Fruit fly (Drosophila melanogaster): Measurements from ENCODE around the gene HDAC11.

Gene HDAC11

DNA sequence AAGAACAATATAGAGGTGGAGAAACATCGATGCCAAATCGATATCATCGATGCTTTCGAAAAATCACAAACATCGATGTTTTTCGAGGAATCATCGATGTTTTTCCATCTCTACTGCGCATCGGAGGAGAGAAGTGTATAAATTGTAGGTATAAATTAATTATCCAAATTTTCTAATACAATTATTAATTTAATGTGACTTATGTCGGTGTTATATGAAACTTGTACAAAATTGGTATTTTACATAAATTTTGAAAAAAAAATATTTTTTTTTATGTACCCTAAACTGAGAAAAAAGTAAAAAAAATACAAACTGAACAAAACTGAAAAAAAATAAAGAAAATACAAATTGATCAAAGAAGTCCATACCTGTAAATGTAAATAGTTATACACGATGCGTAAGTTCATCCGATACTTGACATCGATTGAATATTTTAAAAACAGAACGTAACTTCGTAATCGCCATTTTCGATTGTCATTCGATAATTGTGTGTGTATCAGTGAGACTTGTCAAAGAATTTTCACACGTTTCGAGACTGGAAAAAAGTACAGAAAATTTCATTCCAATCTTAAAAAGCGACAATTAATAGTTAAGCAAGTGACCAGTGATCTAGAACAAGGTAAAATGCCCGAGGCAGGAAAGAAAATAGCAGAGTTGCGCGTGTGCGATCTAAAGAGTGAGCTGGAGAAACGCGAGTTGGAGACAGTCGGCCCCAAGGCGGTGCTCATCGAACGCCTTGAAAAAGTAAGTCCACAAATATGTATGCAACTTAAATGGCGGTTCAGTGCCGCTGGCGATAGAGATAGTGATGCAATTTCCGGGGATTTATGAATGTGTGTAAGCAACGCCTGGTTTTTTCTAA is 38.8 kb downstream of the HDAC11 start, which contains the start of the genes CG5808 and Saf-B (continued):
- TF ChIP-seq GATAe (GFP tag; conservative IDR thresholded peaks at IDR 0.05) (no peak), mirr (GFP tag; optimal IDR thresholded peaks at IDR 0.05) (no peak), CG9437 (GFP tag; optimal IDR thresholded peaks at IDR 0.05) (peak; percentile 86), CG11085 (GFP tag; IDR thresholded peaks at IDR 0.05) (no peak), CG10462 (GFP tag; optimal IDR thresholded peaks at IDR 0.05) (no peak), br (optimal IDR thresholded peaks at IDR 0.05) (no peak), CG10959 (GFP tag; IDR thresholded peaks at IDR 0.05) (no peak), vvl (GFP tag; IDR thresholded peaks at IDR 0.05) (peak; percentile 68), CG7372 (GFP tag; IDR thresholded peaks at IDR 0.05) (no peak), CG31388 (GFP tag; optimal IDR thresholded peaks at IDR 0.05) (peak; percentile 29), CG6175 (GFP tag; IDR thresholded peaks at IDR 0.05) (no peak), Bdp1 (GFP tag; optimal IDR thresholded peaks at IDR 0.05) (no peak), CG15514 (GFP tag; optimal IDR thresholded peaks at IDR 0.05) (peak; percentile 41), org-1 (GFP tag; optimal IDR thresholded peaks at IDR 0.05) (no peak), CG14965 (GFP tag; optimal IDR thresholded peaks at IDR 0.05; ENCODE audit: borderline replicate concordance) (no peak), CG11093 (GFP tag; IDR thresholded peaks at IDR 0.05) (no peak), CG4360 (GFP tag; IDR thresholded peaks at IDR 0.05) (no peak), CG14710 (tag; optimal IDR thresholded peaks at IDR 0.05) (peak; percentile 88), ERR (GFP tag; optimal IDR thresholded peaks at IDR 0.05) (no peak), ac (GFP tag; optimal IDR thresholded peaks at IDR 0.05) (no peak), CG30020 (tag; optimal IDR thresholded peaks at IDR 0.05) (peak; percentile 56), CG12219 (GFP tag; optimal IDR thresholded peaks at IDR 0.05) (no peak), Med (GFP tag) (peak; percentile 78), CG1529 (GFP tag; optimal IDR thresholded peaks at IDR 0.05) (no peak), tup (GFP tag; optimal IDR thresholded peaks at IDR 0.05) (no peak), CG34376 (GFP tag; optimal IDR thresholded peaks at IDR 0.05) (no peak), ash1 (GFP tag; optimal IDR thresholded peaks at IDR 0.05) (no peak), Scr (GFP tag; IDR thresholded peaks at IDR 0.05; ENCODE audit: partially characterized antibody) (peak; percentile 86), CG7745 (tag; optimal IDR thresholded peaks at IDR 0.05) (no peak), CG17568 (GFP tag; optimal IDR thresholded peaks at IDR 0.05) (no peak), her (GFP tag; optimal IDR thresholded peaks at IDR 0.05) (no peak), NK7.1 (GFP tag; optimal IDR thresholded peaks at IDR 0.05) (no peak), B-H1 (GFP tag; IDR thresholded peaks at IDR 0.05) (no peak; the same call in 2 of the 3 replicates), CG9817 (tag; optimal IDR thresholded peaks at IDR 0.05) (no peak), pho (GFP tag; optimal IDR thresholded peaks at IDR 0.05) (peak; percentile 7), Trl (optimal IDR thresholded peaks at IDR 0.05) (no peak), Trl (GFP tag; optimal IDR thresholded peaks at IDR 0.05) (no peak), hb (GFP tag; IDR thresholded peaks at IDR 0.05; ENCODE audit: partially characterized antibody) (peak; percentile 85), CG11696 (GFP tag; IDR thresholded peaks at IDR 0.05) (no peak), rib (GFP tag; IDR thresholded peaks at IDR 0.05) (no peak), fd64A (GFP tag; optimal IDR thresholded peaks at IDR 0.05) (no peak), Stat92E (GFP tag; optimal IDR thresholded peaks at IDR 0.05) (no peak), Hmx (GFP tag; optimal IDR thresholded peaks at IDR 0.05) (no peak), nau (GFP tag; optimal IDR thresholded peaks at IDR 0.05) (no peak), p53 (GFP tag; optimal IDR thresholded peaks at IDR 0.05) (no peak), amos (GFP tag; IDR thresholded peaks at IDR 0.05; ENCODE audit: partially characterized antibody) (peak; percentile 76), fu2 (GFP tag; optimal IDR thresholded peaks at IDR 0.05) (no peak), CG10979 (tag; optimal IDR thresholded peaks at IDR 0.05) (peak; percentile 28), gcm (GFP tag; optimal IDR thresholded peaks at IDR 0.05) (no peak)
